Worm (Caenorhabditis elegans) whole organism, L2 larva: Measurements from ENCODE around the gene K07E1.1.

Experiments used
- dmd-4 ChIP-seq: sonication (generic microtip); optimal IDR thresholded peaks from 2 replicates; lab custom pipeline; 2017; ENCODE audit warnings: missing biosample characterization, missing genetic modification characterization
- nhr-77 ChIP-seq: fragments of 150-350 bp; optimal IDR thresholded peaks from 2 replicates; lab custom pipeline; 2014; ENCODE audit warnings: missing biosample characterization, missing genetic modification characterization

- TF ChIP-seq dmd-4 (tag; lab: Kevin White, UChicago) = no peak
- no peak for TF ChIP-seq nhr-77
Measured at ce11 chrII:4571868-4572267, 21.0 kb downstream of the K07E1.1 start, which contains the start of gene vab-1.
